Fruit fly (Drosophila melanogaster) whole organism: Measurements from ENCODE around the gene CG5500.

Experiments used
- psq ChIP-seq: fragments of >200 bp; optimal IDR thresholded peaks from 2 replicates; lab custom pipeline; 2017
- usp ChIP-seq: fragments of >200 bp; optimal IDR thresholded peaks from 2 replicates; lab custom pipeline; 2017; ENCODE audit warnings: missing biosample characterization, missing genetic modification characterization, mixed read lengths

DNA sequence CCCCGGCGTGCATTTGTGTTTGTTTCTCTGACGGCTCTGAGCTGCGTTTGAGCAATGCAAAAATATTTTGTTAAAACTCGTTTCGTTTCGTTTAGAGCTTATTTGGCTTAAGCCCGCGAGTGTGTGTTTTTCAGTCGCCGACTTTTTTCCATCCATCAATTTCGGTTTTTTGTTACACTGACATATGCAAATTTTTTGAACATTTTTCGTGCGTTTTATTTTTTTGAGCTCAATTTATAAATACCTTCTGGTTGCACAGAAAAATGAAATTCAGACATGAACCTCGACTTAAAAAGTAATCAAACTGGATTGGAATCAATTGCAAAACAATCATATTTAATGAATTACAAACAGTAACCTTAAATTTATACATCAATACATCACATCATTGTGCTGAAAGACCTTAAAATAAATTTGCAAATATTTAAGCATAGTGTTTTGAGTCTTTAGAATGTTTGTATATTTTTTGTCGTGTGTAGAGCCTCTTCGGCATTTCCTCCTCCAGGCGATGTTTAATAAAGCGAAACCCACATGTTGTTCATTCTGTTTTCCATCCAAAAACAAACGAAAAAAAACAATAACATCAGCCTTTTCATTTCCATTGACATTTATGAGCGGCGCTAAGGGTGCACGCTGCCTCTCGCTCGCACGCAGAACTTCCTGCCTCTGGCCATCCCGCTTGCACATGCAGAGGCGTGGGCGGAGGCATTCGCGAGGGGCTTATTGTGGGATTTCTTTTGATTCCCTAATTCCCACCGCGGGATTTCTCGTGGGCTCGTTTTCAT is 6.0 kb downstream of the CG5500 start:
- no peak for TF ChIP-seq usp (GFP tag; lab: Kevin White, UChicago)
- TF ChIP-seq psq, result no peak
